Worm (Caenorhabditis elegans) whole organism, L3 larva: Measurements from ENCODE around the gene T23F6.5.

Experiments used
- ceh-16 ChIP-seq: sonication (generic microtip); optimal IDR thresholded peaks from 2 replicates; lab custom pipeline; 2017; ENCODE audit warnings: missing biosample characterization, missing genetic modification characterization
- lin-39 ChIP-seq: fragments of 150-350 bp; optimal IDR thresholded peaks from 2 replicates; lab custom pipeline; 2018; ENCODE audit warnings: missing biosample characterization, missing genetic modification reagents, missing genetic modification characterization
- nhr-237 ChIP-seq: fragments of 150-350 bp; optimal IDR thresholded peaks from 2 replicates; lab custom pipeline; 2014; ENCODE audit warnings: missing biosample characterization, missing genetic modification characterization
- ztf-11 ChIP-seq: fragments of 150-350 bp; optimal IDR thresholded peaks from 2 replicates; lab custom pipeline; 2014; ENCODE audit warnings: missing biosample characterization, missing genetic modification characterization

ce11 chrIV:12711644-12712043 lies 29.7 kb downstream of the T23F6.5 start, which contains the start of gene C27D8.3:
- TF ChIP-seq ztf-11 (tag; lab: Kevin White, UChicago) (no peak), lin-39 (tag; lab: Kevin White, UChicago) (no peak), ceh-16 (tag; lab: Kevin White, UChicago) (no peak), nhr-237 (tag; lab: Kevin White, UChicago) (no peak)
